Worm (Caenorhabditis elegans) whole organism, L4 larva: Measurements from ENCODE around the gene fbxa-104.

Experiments
- T20F7.1 ChIP-seq: fragments of 200-800 bp; sonication (Bioruptor generic); optimal IDR thresholded peaks from 2 replicates; lab custom pipeline; 2018; ENCODE audit warnings: mild to moderate bottlenecking, missing genetic modification characterization, missing compliant biosample characterization
- ZK546.5 ChIP-seq, 2 experiments: sonication (generic microtip); optimal IDR thresholded peaks; 2 replicates each; lab custom pipeline; 2017; ENCODE audit warnings: missing biosample characterization in 2 of 2, missing genetic modification characterization in 2 of 2
- cey-2 ChIP-seq: sonication (generic microtip); optimal IDR thresholded peaks from 3 replicates; lab custom pipeline; 2017; ENCODE audit warnings: missing genetic modification characterization, mild to moderate bottlenecking, missing compliant biosample characterization, antibody characterized with exemption, borderline replicate concordance; ENCODE audit not compliant: insufficient read depth
- egl-27 ChIP-seq: sonication (generic microtip); optimal IDR thresholded peaks from 3 replicates; lab custom pipeline; 2017; ENCODE audit warnings: missing biosample characterization, missing genetic modification reagents, missing genetic modification characterization
- fos-1 ChIP-seq: fragments of 150-350 bp; optimal IDR thresholded peaks from 2 replicates; lab custom pipeline; 2014; ENCODE audit warnings: missing biosample characterization, missing genetic modification characterization
- lin-39 ChIP-seq: fragments of 150-350 bp; optimal IDR thresholded peaks from 2 replicates; lab custom pipeline; 2014; ENCODE audit warnings: missing biosample characterization, missing genetic modification reagents, missing genetic modification characterization

- TF ChIP-seq lin-39 (tag; lab: Kevin White, UChicago) (no peak), egl-27 (tag; lab: Kevin White, UChicago) (no peak), T20F7.1 (GFP tag; lab: Kevin White, UChicago) (no peak), cey-2 (no peak), ZK546.5 (tag; optimal IDR thresholded peaks at IDR 0.05; lab: Kevin White, UChicago) (no peak), fos-1 (tag; lab: Kevin White, UChicago) (no peak)
Measured at ce11 chrV:15417822-15418221, 5.7 kb downstream of the fbxa-104 start, which contains the start of gene T06E6.10.
